Worm (Caenorhabditis elegans): ENCODE data around the gene W06H8.6.

W06H8.6 gene

DNA sequence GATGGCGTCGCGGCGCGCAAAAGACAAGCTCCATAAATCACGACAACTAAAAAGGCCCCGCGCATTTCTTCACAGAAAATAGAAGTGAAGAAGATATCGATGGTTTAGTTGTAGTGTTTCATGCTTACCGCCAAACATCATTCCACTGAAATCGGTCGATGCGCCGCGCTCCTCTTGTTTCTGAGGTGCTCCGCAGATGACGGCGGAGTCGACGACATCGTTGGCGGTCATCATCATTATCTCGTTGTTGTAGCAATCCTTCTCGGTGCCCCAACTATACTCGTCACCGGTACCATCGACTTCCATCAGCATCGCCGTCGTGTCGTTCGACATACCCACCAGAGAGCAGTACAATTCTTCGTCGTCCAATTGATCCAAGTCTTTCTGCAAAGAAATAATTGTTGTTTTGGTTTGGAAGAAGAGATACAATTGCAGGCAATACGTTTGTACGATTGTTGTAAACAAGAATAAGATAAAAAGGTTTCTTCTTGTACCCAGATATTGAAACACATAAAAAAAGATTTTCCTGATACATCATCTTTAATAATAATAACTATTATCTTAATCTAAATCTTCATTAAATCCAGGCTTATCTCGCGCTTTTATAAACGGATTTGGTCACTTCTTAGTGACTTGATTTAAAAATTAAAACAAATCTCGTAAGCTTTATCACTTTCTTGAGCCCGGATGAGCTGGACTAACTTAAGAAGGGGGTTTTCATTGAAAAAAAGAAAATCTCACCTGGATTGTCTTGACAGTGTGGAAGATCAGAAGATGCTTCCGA, 873 bp downstream of the W06H8.6 start (continued):
- TF ChIP-seq lin-35 (GFP tag; optimal IDR thresholded peaks at IDR 0.05), result peak in 1 of 3 experiments; percentile 26
- TF ChIP-seq lir-1 (GFP tag; conservative IDR thresholded peaks at IDR 0.05), result 0 out of 2 replicates have a peak, but pooled peaks have one; percentile 15
- no peak for TF ChIP-seq madf-6 (GFP tag; IDR thresholded peaks at IDR 0.05)

ce11 chrV:6224984-6225617, 1.7 kb downstream of the W06H8.6 start:
- TF ChIP-seq F23B12.7 (tag; optimal IDR thresholded peaks at IDR 0.05; ENCODE audit: insufficient read depth) (peak; percentile 28), ceh-58 (GFP tag; IDR thresholded peaks at IDR 0.05) (no peak), nhr-90 (tag; optimal IDR thresholded peaks at IDR 0.05) (no peak), ekl-4 (GFP tag; IDR thresholded peaks at IDR 0.05) (no peak), T07F8.4 (tag; optimal IDR thresholded peaks at IDR 0.05) (no peak), Y67H2A.10 (GFP tag; conservative IDR thresholded peaks at IDR 0.05) (no peak), Y53G8AR.9 (GFP tag; conservative IDR thresholded peaks at IDR 0.05) (peak; percentile 52), lin-26 (GFP tag; IDR thresholded peaks at IDR 0.05) (0 out of 2 replicates have a peak, but pooled peaks have one; percentile 8), ets-4 (GFP tag; optimal IDR thresholded peaks at IDR 0.05) (no peak), ceh-79 (tag; optimal IDR thresholded peaks at IDR 0.05) (no peak), ama-1 (optimal IDR thresholded peaks at IDR 0.05) (peak; percentile 64), ama-1 (GFP tag; optimal IDR thresholded peaks at IDR 0.05) (no peak)

DNA sequence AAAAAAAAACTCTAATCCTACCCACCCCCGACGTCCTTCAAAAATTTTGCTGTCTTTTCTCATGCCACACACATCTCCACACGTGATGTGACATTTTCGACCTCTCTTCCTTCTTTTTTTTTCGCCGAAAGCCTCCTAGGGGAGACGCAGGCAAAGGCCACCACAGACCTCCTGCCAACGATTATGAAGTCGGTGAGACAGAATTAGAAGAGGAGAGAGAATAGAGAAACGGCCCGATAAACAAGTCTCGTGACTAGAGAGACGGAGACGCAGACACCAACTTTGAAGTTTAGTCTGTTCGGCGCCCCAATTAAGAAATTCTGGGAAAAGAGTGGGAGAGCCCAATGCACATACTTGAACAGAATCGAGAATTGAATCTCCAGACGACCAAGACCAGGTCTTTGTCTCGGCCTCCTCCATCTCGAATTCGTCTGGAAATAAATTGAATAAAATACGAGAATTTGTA, 2.3 kb downstream of the W06H8.6 start:
- no peak for TF ChIP-seq ztf-28 (GFP tag; IDR thresholded peaks at IDR 0.05)
- peak; percentile 69; the same call in 1 of the 2 replicates for TF ChIP-seq egl-18 (GFP tag; IDR thresholded peaks at IDR 0.05)
- peak; percentile 70 for TF ChIP-seq ztf-18 (tag; optimal IDR thresholded peaks at IDR 0.05)
- TF ChIP-seq hrde-1 (tag; optimal IDR thresholded peaks at IDR 0.05; ENCODE audit: borderline replicate concordance), result no peak
- peak; percentile 72 for TF ChIP-seq lir-1 (GFP tag; conservative IDR thresholded peaks at IDR 0.05)
- TF ChIP-seq sptf-2 (GFP tag; optimal IDR thresholded peaks at IDR 0.05), result no peak
- TF ChIP-seq nhr-27 (tag; optimal IDR thresholded peaks at IDR 0.05), result no peak
- TF ChIP-seq lin-35 (GFP tag; optimal IDR thresholded peaks at IDR 0.05), result peak in 1 of 3 experiments; percentile 88
- TF ChIP-seq snpc-3.4 (tag; optimal IDR thresholded peaks at IDR 0.05), result no peak
- no peak for TF ChIP-seq Y53F4B.3 (GFP tag; IDR thresholded peaks at IDR 0.05)
- TF ChIP-seq ceh-58 (GFP tag; IDR thresholded peaks at IDR 0.05), result no peak
- peak; percentile 88 for TF ChIP-seq atf-7 (tag; optimal IDR thresholded peaks at IDR 0.05)
- TF ChIP-seq ztf-26 (tag; optimal IDR thresholded peaks at IDR 0.05), result peak; percentile 72
- no peak for TF ChIP-seq madf-6 (GFP tag; IDR thresholded peaks at IDR 0.05)
- peak; percentile 60 for TF ChIP-seq B0035.1 (tag; optimal IDR thresholded peaks at IDR 0.05)
- TF ChIP-seq Y79H2A.3 (GFP tag; conservative IDR thresholded peaks at IDR 0.05), result no peak
- TF ChIP-seq nhr-80 (tag; optimal IDR thresholded peaks at IDR 0.05), result peak; percentile 93
- no peak for TF ChIP-seq nhr-179 (tag; optimal IDR thresholded peaks at IDR 0.05)
- peak; percentile 87 for TF ChIP-seq ceh-27 (GFP tag; optimal IDR thresholded peaks at IDR 0.05)
- TF ChIP-seq tbx-9 (tag; optimal IDR thresholded peaks at IDR 0.05; ENCODE audit: borderline replicate concordance), result no peak
- TF ChIP-seq F57C9.4 (tag; optimal IDR thresholded peaks at IDR 0.05), result peak; percentile 46
- no peak for TF ChIP-seq aptf-3 (GFP tag; IDR thresholded peaks at IDR 0.05)
- no peak for TF ChIP-seq Y67H2A.10 (GFP tag; conservative IDR thresholded peaks at IDR 0.05)
- peak; percentile 70 for TF ChIP-seq lin-26 (GFP tag; IDR thresholded peaks at IDR 0.05)
- TF ChIP-seq pbrm-1 (GFP tag; IDR thresholded peaks at IDR 0.05), result peak; percentile 75
- no peak for TF ChIP-seq hlh-12 (tag; optimal IDR thresholded peaks at IDR 0.05)
- peak; percentile 80 for TF ChIP-seq Y53G8AR.9 (GFP tag; conservative IDR thresholded peaks at IDR 0.05)
- TF ChIP-seq sea-2 (GFP tag; IDR thresholded peaks at IDR 0.05), result peak; percentile 81; the same call in 1 of the 2 replicates
- TF ChIP-seq nhr-120 (GFP tag; IDR thresholded peaks at IDR 0.05), result no peak
- TF ChIP-seq lsl-1 (GFP tag; optimal IDR thresholded peaks at IDR 0.05), result no peak
- no peak for TF ChIP-seq hsf-1 (GFP tag; IDR thresholded peaks at IDR 0.05)
- peak; percentile 83 for TF ChIP-seq attf-5 (GFP tag; optimal IDR thresholded peaks at IDR 0.05)
- no peak for TF ChIP-seq attf-6 (GFP tag; IDR thresholded peaks at IDR 0.05)
- peak; percentile 92 for TF ChIP-seq lin-40 (tag; optimal IDR thresholded peaks at IDR 0.05)

Data from whole organism, young adult.